Worm (Caenorhabditis elegans): Measurements from ENCODE around the gene npr-1.

The npr-1 gene

ce11 chrX:4813115-4813732 is 43.4 kb upstream of the npr-1 start:
- peak; percentile 12 for TF ChIP-seq nhr-25 (tag; optimal IDR thresholded peaks at IDR 0.05; ENCODE audit: borderline replicate concordance, insufficient read depth)
- TF ChIP-seq set-16 (GFP tag; IDR thresholded peaks at IDR 0.05): peak; percentile 63; the same call in 1 of the 2 replicates
- peak; percentile 17 for TF ChIP-seq mep-1 (tag; optimal IDR thresholded peaks at IDR 0.05)
- no peak for TF ChIP-seq ceh-62 (tag; optimal IDR thresholded peaks at IDR 0.05)

- TF ChIP-seq gei-8 (GFP tag; optimal IDR thresholded peaks at IDR 0.05) (no peak), unc-62 (GFP tag; optimal IDR thresholded peaks at IDR 0.05 in 1 of 2) (peak in 1 of 2 experiments; percentile 90), unc-62 (tag; optimal IDR thresholded peaks at IDR 0.05) (no peak)
Measured at ce11 chrX:4811242-4811641, 41.5 kb upstream of the npr-1 start, which contains the start of gene ztf-16. ztf-16 (minus strand) TSS chrX:4811540.

ce11 chrX:4809753-4810424 is 40.1 kb upstream of the npr-1 start:
- TF ChIP-seq F26F4.8 (GFP tag; conservative IDR thresholded peaks at IDR 0.05) (no peak), zfp-3 (GFP tag; conservative IDR thresholded peaks at IDR 0.05) (no peak), nhr-25 (tag; optimal IDR thresholded peaks at IDR 0.05; ENCODE audit: borderline replicate concordance, insufficient read depth) (peak; percentile 49), nhr-28 (tag; optimal IDR thresholded peaks at IDR 0.05) (peak; percentile 15), hlh-30 (tag; optimal IDR thresholded peaks at IDR 0.05; ENCODE audit: insufficient read depth) (peak; percentile 57), daf-19 (GFP tag; conservative IDR thresholded peaks at IDR 0.05) (no peak), unc-62 (GFP tag; optimal IDR thresholded peaks at IDR 0.05 in 1 of 2) (peak in 1 of 2 experiments; percentile 75), unc-62 (tag; optimal IDR thresholded peaks at IDR 0.05) (no peak), aha-1 (tag) (peak; percentile 92), hlh-11 (tag; optimal IDR thresholded peaks at IDR 0.05) (peak; percentile 27)

ce11 chrX:4809189-4809588 is 39.4 kb upstream of the npr-1 start:
- TF ChIP-seq aha-1 (tag) (peak; percentile 89), F37D6.2 (tag; optimal IDR thresholded peaks at IDR 0.05) (no peak)

ce11 chrX:4808737-4809136 is 39.0 kb upstream of the npr-1 start:
- TF ChIP-seq unc-62 (GFP tag; optimal IDR thresholded peaks at IDR 0.05 in 1 of 2) (peak in 1 of 2 experiments; percentile 99), unc-62 (tag; optimal IDR thresholded peaks at IDR 0.05) (no peak), hlh-30 (tag; optimal IDR thresholded peaks at IDR 0.05; ENCODE audit: insufficient read depth) (peak; percentile 3), lin-39 (tag; optimal IDR thresholded peaks at IDR 0.05) (no peak), mep-1 (tag; optimal IDR thresholded peaks at IDR 0.05) (peak; percentile 8)

ce11 chrX:4803942-4804341 is 34.2 kb upstream of the npr-1 start:
- no peak for TF ChIP-seq ceh-82 (tag; optimal IDR thresholded peaks at IDR 0.05)
- no peak for TF ChIP-seq hlh-30 (tag; optimal IDR thresholded peaks at IDR 0.05; ENCODE audit: insufficient read depth)
- no peak for TF ChIP-seq saeg-2 (GFP tag; IDR thresholded peaks at IDR 0.05)
- TF ChIP-seq F37D6.2 (tag; optimal IDR thresholded peaks at IDR 0.05): no peak
- no peak for TF ChIP-seq Y5F2A.4 (GFP tag; optimal IDR thresholded peaks at IDR 0.05)
- peak in 1 of 2 experiments; percentile 11 for TF ChIP-seq daf-16 (GFP tag; optimal IDR thresholded peaks at IDR 0.05)
- TF ChIP-seq daf-16 (tag; optimal IDR thresholded peaks at IDR 0.05): no peak
- TF ChIP-seq unc-62 (GFP tag; optimal IDR thresholded peaks at IDR 0.05 in 1 of 2): peak in 1 of 2 experiments; percentile 92
- no peak for TF ChIP-seq unc-62 (tag; optimal IDR thresholded peaks at IDR 0.05)
- no peak for TF ChIP-seq nhr-237 (tag; optimal IDR thresholded peaks at IDR 0.05)
- TF ChIP-seq aly-2 (tag; optimal IDR thresholded peaks at IDR 0.05): no peak
- TF ChIP-seq unc-39 (tag; optimal IDR thresholded peaks at IDR 0.05): no peak
- TF ChIP-seq mxl-2 (GFP tag; conservative IDR thresholded peaks at IDR 0.05): no peak
- TF ChIP-seq nhr-111 (GFP tag; optimal IDR thresholded peaks at IDR 0.05): no peak
- no peak for TF ChIP-seq Y48G9A.11 (GFP tag; IDR thresholded peaks at IDR 0.05)
- TF ChIP-seq mes-2 (tag; optimal IDR thresholded peaks at IDR 0.05; ENCODE audit: poor library complexity, severe bottlenecking): no peak

Measured in whole organism, L4 larva.